Fruit fly (Drosophila melanogaster) whole organism, wandering third instar larva: ENCODE measurements around the gene CG9582.

Experiments
- Abd-B ChIP-seq: fragments of >200 bp; optimal IDR thresholded peaks from 2 replicates; lab custom pipeline; 2017; ENCODE audit warnings: missing biosample characterization, missing genetic modification characterization
- CG32264 ChIP-seq: fragments of 200-800 bp; sonication (Bioruptor generic); optimal IDR thresholded peaks from 2 replicates; lab custom pipeline; 2016; ENCODE audit warnings: missing biosample characterization, missing genetic modification characterization
- CG9705 ChIP-seq: fragments of 200-800 bp; sonication (Bioruptor generic); optimal IDR thresholded peaks from 2 replicates; lab custom pipeline; 2018; ENCODE audit warnings: missing biosample characterization, mild to moderate bottlenecking, missing genetic modification characterization
- Dif ChIP-seq: fragments of 200-275, 200-300 bp; sonication (Bioruptor generic); optimal IDR thresholded peaks from 2 replicates; lab custom pipeline; 2018; ENCODE audit warnings: missing biosample characterization, missing genetic modification characterization; ENCODE audit not compliant: partially characterized antibody
- GATAd ChIP-seq: sonication (Bioruptor generic); optimal IDR thresholded peaks from 2 replicates; lab custom pipeline; 2016; ENCODE audit warnings: missing biosample characterization, missing genetic modification characterization
- HLH106 ChIP-seq: fragments of 200-800 bp; optimal IDR thresholded peaks from 3 replicates; lab custom pipeline; 2019; ENCODE audit warnings: missing biosample characterization, mild to moderate bottlenecking, missing genetic modification characterization, moderate library complexity
- Hr78 ChIP-seq: fragments of >200 bp; optimal IDR thresholded peaks from 2 replicates; lab custom pipeline; 2017; ENCODE audit warnings: missing biosample characterization, missing genetic modification characterization
- Hr83 ChIP-seq: fragments of 200-300 bp; sonication (Bioruptor generic); optimal IDR thresholded peaks from 2 replicates; lab custom pipeline; 2016; ENCODE audit warnings: missing biosample characterization, mild to moderate bottlenecking, missing genetic modification characterization, moderate library complexity; ENCODE audit not compliant: poor library complexity, severe bottlenecking
- Mio ChIP-seq: sonication (Bioruptor generic); optimal IDR thresholded peaks from 2 replicates; lab custom pipeline; 2016; ENCODE audit warnings: missing biosample characterization, missing genetic modification characterization
- Myc ChIP-seq: fragments of >200 bp; optimal IDR thresholded peaks from 2 replicates; lab custom pipeline; 2017
- N ChIP-seq: fragments of >200 bp; optimal IDR thresholded peaks from 2 replicates; lab custom pipeline; 2018; ENCODE audit warnings: missing biosample characterization, missing external identifiers, missing genetic modification characterization
- Sp1 ChIP-seq: fragments of 200-800 bp; sonication (Bioruptor generic); optimal IDR thresholded peaks from 3 replicates; lab custom pipeline; 2019; ENCODE audit warnings: missing biosample characterization, mild to moderate bottlenecking, missing genetic modification characterization, moderate library complexity
- Vsx2 ChIP-seq: fragments of 200-300, 225-300 bp; sonication (Bioruptor generic); optimal IDR thresholded peaks from 2 replicates; lab custom pipeline; 2018; ENCODE audit warnings: missing biosample characterization, missing genetic modification characterization; ENCODE audit not compliant: partially characterized antibody
- br ChIP-seq: fragments of 200-800 bp; sonication (Bioruptor generic); optimal IDR thresholded peaks from 2 replicates; lab custom pipeline; 2016; ENCODE audit warnings: missing biosample characterization, missing genetic modification characterization
- brk ChIP-seq: fragments of 200-800 bp; sonication (Bioruptor generic); optimal IDR thresholded peaks from 2 replicates; lab custom pipeline; 2016; ENCODE audit warnings: missing biosample characterization, mild to moderate bottlenecking, missing genetic modification characterization
- dl ChIP-seq, 2 experiments: fragments of 175-275, 200-275 bp in 1 of 2; fragments of 200-275 bp in 1 of 2; sonication (Bioruptor generic); optimal IDR thresholded peaks; lab custom pipeline; 2018; ENCODE audit warnings: mild to moderate bottlenecking in 2 of 2, missing biosample characterization in 2 of 2, missing genetic modification characterization in 2 of 2, moderate library complexity in 2 of 2; ENCODE audit not compliant: partially characterized antibody in 2 of 2, insufficient read depth in 1 of 2
- dmrt93B ChIP-seq: fragments of 200-800 bp; sonication (Bioruptor generic); optimal IDR thresholded peaks from 2 replicates; lab custom pipeline; 2018; ENCODE audit warnings: missing biosample characterization, mild to moderate bottlenecking, missing genetic modification characterization
- dsf ChIP-seq: sonication (Bioruptor generic); optimal IDR thresholded peaks from 2 replicates; lab custom pipeline; 2016; ENCODE audit warnings: missing biosample characterization, missing genetic modification characterization, borderline replicate concordance
- ey ChIP-seq: fragments of 200-800 bp; sonication (Bioruptor generic); optimal IDR thresholded peaks from 2 replicates; lab custom pipeline; 2016; ENCODE audit warnings: missing biosample characterization, missing genetic modification characterization
- foxo ChIP-seq, 2 experiments: fragments of 200-800 bp; sonication (Bioruptor generic); optimal IDR thresholded peaks; 2 replicates in 1 of 2; 3 replicates in 1 of 2; lab custom pipeline; 2016 to 2017; ENCODE audit warnings: missing biosample characterization in 2 of 2, missing genetic modification characterization in 2 of 2
- jim ChIP-seq: fragments of 175-275, 200-325 bp; sonication (Bioruptor generic); optimal IDR thresholded peaks from 2 replicates; lab custom pipeline; 2016; ENCODE audit warnings: missing biosample characterization, mild to moderate bottlenecking, missing genetic modification characterization
- lola ChIP-seq: fragments of >200 bp; optimal IDR thresholded peaks from 2 replicates; lab custom pipeline; 2017; ENCODE audit warnings: missing biosample characterization, missing genetic modification characterization
- pan ChIP-seq: fragments of >200 bp; optimal IDR thresholded peaks from 2 replicates; lab custom pipeline; 2017
- psq ChIP-seq: fragments of 200-800 bp; sonication (Bioruptor generic); optimal IDR thresholded peaks from 3 replicates; lab custom pipeline; 2017; ENCODE audit warnings: missing biosample characterization, mild to moderate bottlenecking, missing genetic modification characterization, moderate library complexity
- rgr ChIP-seq: fragments of 200-800 bp; sonication (Bioruptor generic); optimal IDR thresholded peaks from 3 replicates; lab custom pipeline; 2016; ENCODE audit warnings: missing biosample characterization, mild to moderate bottlenecking, missing genetic modification characterization
- sage ChIP-seq: fragments of 200-800 bp; sonication (Bioruptor generic); optimal IDR thresholded peaks from 2 replicates; lab custom pipeline; 2016; ENCODE audit warnings: missing biosample characterization, mild to moderate bottlenecking, missing genetic modification characterization
- sv ChIP-seq: fragments of 200-800 bp; sonication (Bioruptor generic); optimal IDR thresholded peaks from 3 replicates; lab custom pipeline; 2016; ENCODE audit warnings: missing biosample characterization, missing genetic modification characterization
- tai ChIP-seq: sonication (Bioruptor generic); optimal IDR thresholded peaks from 2 replicates; lab custom pipeline; 2016; ENCODE audit warnings: missing biosample characterization, missing genetic modification characterization
- usp ChIP-seq: fragments of >200 bp; optimal IDR thresholded peaks from 2 replicates; lab custom pipeline; 2017; ENCODE audit warnings: missing biosample characterization, missing genetic modification characterization
- woc ChIP-seq: sonication (Bioruptor generic); optimal IDR thresholded peaks from 2 replicates; lab custom pipeline; 2016; ENCODE audit warnings: missing biosample characterization, mild to moderate bottlenecking, missing genetic modification characterization

CG9582 gene

DNA sequence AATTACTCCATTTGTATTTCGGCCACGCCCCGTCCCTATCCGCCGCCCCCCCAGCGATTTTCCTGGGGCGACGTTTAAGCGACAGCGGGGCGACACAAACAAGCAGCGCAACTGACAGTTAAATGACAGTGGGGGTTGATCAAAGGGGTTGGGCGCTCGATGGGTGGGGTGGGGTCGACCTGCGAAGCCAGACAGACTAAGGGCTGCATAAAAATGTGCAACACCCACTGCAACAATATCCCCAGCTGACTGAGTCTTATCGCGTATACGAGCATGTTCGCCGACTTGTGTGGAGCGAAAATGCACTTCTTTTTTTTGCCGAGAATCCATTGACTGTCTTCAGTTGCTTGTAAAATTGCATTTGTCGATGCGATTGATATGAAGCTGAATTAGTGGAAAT lies at the start of gene CG9582:
TSS of gene CG9582 (minus strand) at position 101 of the 400 bp plus-strand sequence.
- no peak for TF ChIP-seq tai (GFP tag; lab: Kevin White, UChicago)

DNA sequence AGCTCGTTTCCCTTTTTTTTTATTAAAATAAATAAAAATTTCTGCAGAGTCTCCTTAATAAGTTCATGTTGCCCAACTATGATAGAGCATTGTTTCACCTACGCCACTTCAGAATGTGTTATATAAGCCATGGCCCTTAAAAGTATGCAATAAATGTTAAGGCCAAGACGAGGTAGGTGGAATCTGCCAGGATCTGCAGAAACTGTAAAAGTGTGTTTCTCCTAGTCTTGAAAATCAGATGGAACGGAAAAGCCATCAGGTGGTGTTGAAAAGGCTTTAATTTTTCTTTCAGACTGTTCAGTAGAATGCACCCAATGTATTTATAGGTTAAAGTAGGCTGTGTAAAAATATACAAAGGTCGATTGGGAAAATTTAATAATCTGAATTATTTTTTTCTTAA lies 45.2 kb upstream of the CG9582 start, which contains the start of gene CG12439:
TSS of gene CG12439 (plus strand) at position 301 of the 400 bp plus-strand sequence.
- no peak for TF ChIP-seq pan (lab: Kevin White, UChicago)
- TF ChIP-seq Vsx2 (GFP tag; lab: Kevin White, UChicago): no peak
- no peak for TF ChIP-seq CG32264 (GFP tag; lab: Kevin White, UChicago)
- no peak for TF ChIP-seq tai (GFP tag; lab: Kevin White, UChicago)
- TF ChIP-seq GATAd (GFP tag; lab: Kevin White, UChicago): no peak
- TF ChIP-seq Hr83 (GFP tag; lab: Kevin White, UChicago): no peak
- no peak for TF ChIP-seq dl (GFP tag; optimal IDR thresholded peaks at IDR 0.05; lab: Kevin White, UChicago; ENCODE audit: insufficient read depth in 1 of 2, partially characterized antibody in 2 of 2)
- TF ChIP-seq Dif: no peak
- TF ChIP-seq Mio (GFP tag; lab: Kevin White, UChicago): no peak

DNA sequence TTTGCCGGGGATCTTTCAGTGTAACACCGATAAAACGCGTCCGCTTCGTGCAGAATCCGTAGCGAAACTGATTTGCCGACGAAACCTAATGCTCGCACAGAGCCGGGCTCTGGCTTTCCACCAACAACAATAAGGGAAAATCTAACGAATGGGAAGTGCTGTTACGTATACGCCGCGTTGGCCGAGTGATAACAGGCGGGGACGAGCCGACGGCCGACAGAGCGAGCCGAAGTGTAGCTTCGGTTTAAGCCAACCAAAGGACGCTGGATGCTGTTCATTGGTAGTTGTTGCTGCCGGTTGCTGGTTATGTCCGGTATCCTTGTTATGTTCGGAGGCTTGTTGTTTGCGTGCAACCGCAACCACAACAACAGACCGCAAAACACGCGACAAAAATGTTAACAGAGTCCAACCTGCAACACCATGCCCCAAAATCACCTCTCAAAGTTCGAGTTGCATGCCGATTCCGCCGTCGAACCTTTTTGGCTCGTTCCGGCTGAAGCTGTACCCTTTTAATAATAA lies 39.5 kb upstream of the CG9582 start, which contains the start of gene DIP-zeta:
TSS of gene DIP-zeta (minus strand) at position 71 of the 519 bp plus-strand sequence.
- TF ChIP-seq Sp1 (GFP tag; lab: Kevin White, UChicago): no peak
- no peak for TF ChIP-seq Hr78 (GFP tag; lab: Kevin White, UChicago)
- no peak for TF ChIP-seq br (GFP tag; lab: Kevin White, UChicago)
- TF ChIP-seq sage (GFP tag; lab: Kevin White, UChicago): no peak
- TF ChIP-seq sv (GFP tag; lab: Kevin White, UChicago): no peak
- TF ChIP-seq CG32264 (GFP tag; lab: Kevin White, UChicago): no peak
- TF ChIP-seq dsf: no peak
- no peak for TF ChIP-seq Hr83 (GFP tag; lab: Kevin White, UChicago)

DNA sequence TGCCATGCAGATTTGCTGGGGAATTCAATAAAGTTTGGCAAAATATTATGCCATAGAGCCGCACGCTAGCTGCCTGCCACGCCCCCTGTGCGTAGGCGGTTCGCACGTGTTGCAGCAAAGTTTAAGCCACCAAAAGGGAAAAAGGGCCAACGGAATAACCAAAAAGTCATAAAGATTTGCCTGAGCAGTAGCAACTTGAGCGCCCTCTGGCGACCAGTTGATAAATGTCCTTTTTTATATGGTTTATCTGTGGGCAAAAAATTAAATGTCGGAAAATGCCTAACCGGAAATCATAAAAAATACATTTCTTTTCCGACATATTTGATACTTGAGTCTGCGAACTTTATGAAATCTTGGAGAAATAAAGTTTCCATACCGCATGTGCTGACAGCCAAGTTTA lies 35.5 kb upstream of the CG9582 start:
- TF ChIP-seq jim (no peak), dl (GFP tag; optimal IDR thresholded peaks at IDR 0.05; lab: Kevin White, UChicago; ENCODE audit: insufficient read depth in 1 of 2, partially characterized antibody in 2 of 2) (no peak), psq (no peak), rgr (GFP tag; lab: Kevin White, UChicago) (no peak), CG9705 (no peak), N (no peak), ey (GFP tag; lab: Kevin White, UChicago) (no peak), Hr83 (GFP tag; lab: Kevin White, UChicago) (no peak), Abd-B (GFP tag; lab: Kevin White, UChicago) (no peak), Mio (GFP tag; lab: Kevin White, UChicago) (no peak), woc (GFP tag; lab: Kevin White, UChicago) (no peak), usp (GFP tag; lab: Kevin White, UChicago) (no peak), Dif (no peak)

dm6 chr2L:9026157-9026556 lies 5.5 kb downstream of the CG9582 start:
- no peak for TF ChIP-seq CG9705
- TF ChIP-seq woc (GFP tag; lab: Kevin White, UChicago): no peak
- no peak for TF ChIP-seq brk (GFP tag; lab: Kevin White, UChicago)
- TF ChIP-seq lola: no peak
- no peak for TF ChIP-seq N
- TF ChIP-seq Myc (lab: Kevin White, UChicago): no peak

DNA sequence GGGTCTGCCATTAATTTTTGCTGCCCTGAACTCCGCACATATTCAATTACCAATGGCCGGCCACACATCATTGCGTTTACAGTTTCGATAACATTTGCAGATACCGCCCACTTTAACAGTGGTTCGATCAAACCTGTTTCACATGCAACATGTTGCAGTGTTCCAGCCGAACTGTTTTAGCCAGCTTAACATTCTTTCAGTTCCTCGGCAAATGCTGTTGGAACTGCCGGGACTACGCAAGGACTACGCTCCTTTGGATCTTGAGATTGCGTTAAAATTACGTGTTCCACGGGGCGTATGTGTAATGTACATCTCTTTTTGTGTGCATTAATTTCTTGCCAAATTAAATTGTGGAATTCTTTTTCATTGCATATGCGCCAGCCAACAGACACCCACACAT lies 12.2 kb downstream of the CG9582 start:
- TF ChIP-seq Mio (GFP tag; lab: Kevin White, UChicago) (no peak), dl (GFP tag; optimal IDR thresholded peaks at IDR 0.05; lab: Kevin White, UChicago; ENCODE audit: insufficient read depth in 1 of 2, partially characterized antibody in 2 of 2) (no peak), CG32264 (GFP tag; lab: Kevin White, UChicago) (no peak), br (GFP tag; lab: Kevin White, UChicago) (no peak), Sp1 (GFP tag; lab: Kevin White, UChicago) (no peak), usp (GFP tag; lab: Kevin White, UChicago) (no peak), woc (GFP tag; lab: Kevin White, UChicago) (no peak), HLH106 (no peak), Abd-B (GFP tag; lab: Kevin White, UChicago) (no peak), foxo (GFP tag; optimal IDR thresholded peaks at IDR 0.05; lab: Kevin White, UChicago) (no peak), dsf (no peak), dmrt93B (no peak)
